Fruit fly (Drosophila melanogaster): Measurements from ENCODE around the gene FASN1.

Gene FASN1

DNA sequence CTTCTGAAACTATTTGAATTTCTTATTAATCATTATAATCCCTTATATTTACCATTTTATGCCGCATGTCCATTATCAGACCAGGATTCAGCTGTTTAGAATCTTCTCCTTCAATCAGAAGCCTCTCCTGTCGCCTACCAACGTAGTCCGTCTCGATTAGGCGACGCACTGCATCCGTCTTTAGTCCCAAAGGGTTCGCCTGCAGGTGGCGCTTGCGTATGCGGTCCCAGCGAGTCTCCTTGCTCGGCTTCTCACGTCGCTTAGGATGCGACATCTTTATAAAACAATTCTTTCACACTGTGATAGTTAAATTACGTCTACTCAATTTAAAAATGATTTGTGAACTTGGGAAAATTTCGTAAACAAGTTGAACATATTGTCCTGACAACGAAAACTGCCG lies 21.4 kb upstream of the FASN1 start, which contains the start of gene CG17258:
TSS of gene CG17258 (minus strand) at position 380 of the 400 bp plus-strand sequence.
- peak; percentile 78 for TF ChIP-seq CTCF (GFP tag; optimal IDR thresholded peaks at IDR 0.05)
- TF ChIP-seq bab2 (GFP tag; optimal IDR thresholded peaks at IDR 0.05) = no peak

DNA sequence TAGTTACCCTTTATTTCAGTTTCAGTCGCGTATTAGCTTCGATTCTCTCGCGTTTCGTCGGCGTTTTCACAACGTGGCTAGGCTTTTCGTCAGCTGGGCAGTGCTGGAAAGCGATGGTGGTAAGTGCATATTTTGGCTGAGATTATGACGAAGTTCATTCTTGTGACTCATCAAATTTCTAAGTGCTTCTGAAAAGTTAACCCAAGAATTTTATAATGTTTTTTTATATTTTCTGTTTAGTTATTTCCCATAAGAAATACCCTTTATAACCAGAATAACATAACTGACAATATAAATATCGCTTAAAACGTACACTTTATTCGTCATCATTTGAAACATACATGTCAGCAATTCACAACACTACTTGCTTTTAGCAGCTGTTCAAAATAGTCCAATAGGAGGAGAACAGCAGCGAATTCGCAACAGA lies 19.2 kb upstream of the FASN1 start, which contains the start of the genes CG17260 and SerRS:
TSS of gene CG17260 (plus strand) at position 78 of the 427 bp plus-strand sequence.
TSS of gene SerRS (minus strand) at position 251 of the 427 bp plus-strand sequence.
- TF ChIP-seq CG16813 (GFP tag; IDR thresholded peaks at IDR 0.05; ENCODE audit: partially characterized antibody) = peak; percentile 61
- TF ChIP-seq ERR (GFP tag; optimal IDR thresholded peaks at IDR 0.05) = peak; percentile 84
- TF ChIP-seq fd64A (GFP tag; optimal IDR thresholded peaks at IDR 0.05) = no peak
- no peak for TF ChIP-seq odd (GFP tag; optimal IDR thresholded peaks at IDR 0.05)
- peak; percentile 77; the same call in 1 of the 3 replicates for TF ChIP-seq ci (GFP tag; IDR thresholded peaks at IDR 0.05)
- TF ChIP-seq CG10321 (GFP tag; IDR thresholded peaks at IDR 0.05) = 0 out of 2 replicates have a peak, but pooled peaks have one; percentile 33
- peak; percentile 78 for TF ChIP-seq CG1792 (GFP tag; optimal IDR thresholded peaks at IDR 0.05)
- TF ChIP-seq CG30020 (tag; optimal IDR thresholded peaks at IDR 0.05) = peak; percentile 77
- TF ChIP-seq pan (optimal IDR thresholded peaks at IDR 0.05) = no peak
- peak in 1 of 2 experiments; percentile 94 for TF ChIP-seq pan (GFP tag; optimal IDR thresholded peaks at IDR 0.05 in 1 of 2, IDR thresholded peaks at IDR 0.05 in 1 of 2)
- TF ChIP-seq Lhr (GFP tag; optimal IDR thresholded peaks at IDR 0.05) = no peak
- no peak for TF ChIP-seq CG11504 (tag; optimal IDR thresholded peaks at IDR 0.05)
- peak; percentile 93 for TF ChIP-seq CG12659 (GFP tag; optimal IDR thresholded peaks at IDR 0.05)
- TF ChIP-seq bbx (GFP tag; IDR thresholded peaks at IDR 0.05; ENCODE audit: partially characterized antibody) = no peak
- TF ChIP-seq NfI (GFP tag; optimal IDR thresholded peaks at IDR 0.05) = peak; percentile 93
- TF ChIP-seq hkb (optimal IDR thresholded peaks at IDR 0.05) = peak; percentile 58
- TF ChIP-seq hkb (GFP tag; IDR thresholded peaks at IDR 0.05) = peak; percentile 87
- peak; percentile 88 for TF ChIP-seq CG7372 (GFP tag; IDR thresholded peaks at IDR 0.05)
- TF ChIP-seq CG3995 (GFP tag; optimal IDR thresholded peaks at IDR 0.05) = peak; percentile 73
- peak; percentile 34 to 49 for TF ChIP-seq tll (GFP tag; optimal IDR thresholded peaks at IDR 0.05)
- TF ChIP-seq Bgb (GFP tag; IDR thresholded peaks at IDR 0.05; ENCODE audit: partially characterized antibody) = no peak
- TF ChIP-seq HLH4C (GFP tag; IDR thresholded peaks at IDR 0.05; ENCODE audit: partially characterized antibody) = no peak
- TF ChIP-seq wor (GFP tag; IDR thresholded peaks at IDR 0.05) = peak; percentile 88
- peak; percentile 86 for TF ChIP-seq CG2889 (GFP tag; IDR thresholded peaks at IDR 0.05)
- peak; percentile 88 for TF ChIP-seq fd96Cb (tag; optimal IDR thresholded peaks at IDR 0.05)
- peak; percentile 94 for TF ChIP-seq Hr3 (GFP tag; optimal IDR thresholded peaks at IDR 0.05)
- TF ChIP-seq CG12236 (GFP tag; optimal IDR thresholded peaks at IDR 0.05) = peak; percentile 71
- no peak for TF ChIP-seq hb (GFP tag; IDR thresholded peaks at IDR 0.05; ENCODE audit: partially characterized antibody)
- peak; percentile 93 for TF ChIP-seq trem (tag; optimal IDR thresholded peaks at IDR 0.05)
- peak; percentile 92 for TF ChIP-seq gro (GFP tag; optimal IDR thresholded peaks at IDR 0.05)
- peak; percentile 76 for TF ChIP-seq BtbVII (GFP tag; optimal IDR thresholded peaks at IDR 0.05)
- TF ChIP-seq psq (GFP tag; optimal IDR thresholded peaks at IDR 0.05) = peak; percentile 90
- peak; percentile 88 for TF ChIP-seq rib (GFP tag; IDR thresholded peaks at IDR 0.05)
- TF ChIP-seq CG6683 (GFP tag; optimal IDR thresholded peaks at IDR 0.05) = peak; percentile 78
- no peak for TF ChIP-seq CG1832 (GFP tag; optimal IDR thresholded peaks at IDR 0.05)
- TF ChIP-seq Side (GFP tag; optimal IDR thresholded peaks at IDR 0.05) = peak; percentile 90
- peak; percentile 80 for TF ChIP-seq CG31388 (GFP tag; optimal IDR thresholded peaks at IDR 0.05)
- TF ChIP-seq D (optimal IDR thresholded peaks at IDR 0.05) = no peak
- TF ChIP-seq D (GFP tag; optimal IDR thresholded peaks at IDR 0.05) = peak; percentile 76
- TF ChIP-seq amos (GFP tag; IDR thresholded peaks at IDR 0.05; ENCODE audit: partially characterized antibody) = peak; percentile 22; the same call in 1 of the 2 replicates
- TF ChIP-seq HmgD (GFP tag; optimal IDR thresholded peaks at IDR 0.05) = peak; percentile 71
- TF ChIP-seq toy (GFP tag; IDR thresholded peaks at IDR 0.05) = peak; percentile 68; the same call in 1 of the 2 replicates
- TF ChIP-seq Sry-β (GFP tag; optimal IDR thresholded peaks at IDR 0.05) = peak; percentile 42
- no peak for TF ChIP-seq CG31365 (tag; optimal IDR thresholded peaks at IDR 0.05)
- no peak for TF ChIP-seq bigmax (GFP tag; optimal IDR thresholded peaks at IDR 0.05)
- peak; percentile 67 for TF ChIP-seq Adf1 (GFP tag; IDR thresholded peaks at IDR 0.05)
- peak; percentile 82 for TF ChIP-seq CG6765 (GFP tag; optimal IDR thresholded peaks at IDR 0.05)
